Fruit fly (Drosophila melanogaster) whole organism, prepupa: ENCODE results near the gene CG12620.

Experiments
- CG11294 ChIP-seq: fragments of 200-800 bp; sonication (Bioruptor generic); IDR thresholded peaks from 2 replicates; pipeline ENCODE4 v1.3.6; 2022; ENCODE audit warnings: missing biosample characterization, missing genetic modification characterization
- Gug ChIP-seq: fragments of 200-800 bp; sonication (Bioruptor generic); IDR thresholded peaks from 2 replicates; pipeline ENCODE4 v1.3.6; 2022; ENCODE audit warnings: missing biosample characterization, missing genetic modification characterization
- Lpt ChIP-seq: fragments of 200-800 bp; sonication (Bioruptor generic); optimal IDR thresholded peaks from 3 replicates; lab custom pipeline; 2016; ENCODE audit warnings: missing biosample characterization, missing genetic modification characterization

DNA sequence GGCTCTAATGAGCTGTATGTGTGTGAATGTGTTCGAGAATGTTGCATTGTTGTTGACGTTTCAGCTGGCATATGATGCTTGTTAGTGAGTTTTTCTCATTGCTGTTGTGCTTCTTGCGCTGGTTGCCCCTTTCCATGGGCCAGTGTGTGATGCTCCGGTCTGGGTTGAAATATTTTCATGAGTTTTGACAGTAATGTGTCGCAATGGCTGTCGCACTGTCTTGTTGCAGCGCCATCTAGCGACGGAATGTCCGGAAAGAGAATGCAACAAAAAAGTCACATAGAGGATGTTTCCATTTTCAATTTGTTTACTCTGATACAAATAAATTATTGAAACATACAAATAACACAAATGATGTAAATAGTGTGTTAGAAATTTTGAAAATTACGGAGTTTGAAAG is 5.3 kb downstream of the CG12620 start:
- TF ChIP-seq Gug (no peak), CG11294 (GFP tag; lab: Robert Waterston, UW) (no peak), Lpt (no peak)
